Worm (Caenorhabditis elegans) whole organism, early embryonic: ENCODE data around the gene rcan-1.

Experiments
- ama-1 ChIP-seq: fragments of 150-350 bp; optimal IDR thresholded peaks from 2 replicates; lab custom pipeline; 2014
- hnd-1 ChIP-seq: sonication (generic microtip); optimal IDR thresholded peaks from 2 replicates; lab custom pipeline; 2016; ENCODE audit warnings: missing genetic modification characterization, missing compliant biosample characterization
- tbx-37 ChIP-seq: fragments of 200-800 bp; sonication (Bioruptor generic); conservative IDR thresholded peaks from 2 replicates; pipeline ENCODE4 v1.3.6; 2022; ENCODE audit warnings: missing genetic modification reagents, missing genetic modification characterization, missing compliant biosample characterization
- tra-4 ChIP-seq: sonication (generic microtip); optimal IDR thresholded peaks from 2 replicates; lab custom pipeline; 2017; ENCODE audit warnings: missing genetic modification characterization, missing compliant biosample characterization

ce11 chrIII:5678935-5679334, 5.0 kb downstream of the rcan-1 start, which contains the start of the genes ska-3 and rps-12:
- peak; percentile 49; the same call in 1 of the 2 replicates for TF ChIP-seq tbx-37
- no peak for TF ChIP-seq tra-4 (tag; lab: Kevin White, UChicago)
- peak; percentile 8 for TF ChIP-seq hnd-1 (tag; lab: Kevin White, UChicago)
- no peak for TF ChIP-seq ama-1 (lab: Kevin White, UChicago)
